Fruit fly (Drosophila melanogaster) whole organism, wandering third instar larva: ENCODE results near the gene CG11417.

Experiments
- CG9705 ChIP-seq: fragments of 200-800 bp; sonication (Bioruptor generic); optimal IDR thresholded peaks from 2 replicates; lab custom pipeline; 2018; ENCODE audit warnings: missing biosample characterization, mild to moderate bottlenecking, missing genetic modification characterization
- CrebA ChIP-seq: fragments of 200-800 bp; sonication (Bioruptor generic); optimal IDR thresholded peaks from 2 replicates; lab custom pipeline; 2016; ENCODE audit warnings: missing biosample characterization, mild to moderate bottlenecking, missing genetic modification characterization, borderline replicate concordance
- Dfd ChIP-seq: fragments of >200 bp; optimal IDR thresholded peaks from 2 replicates; lab custom pipeline; 2017; ENCODE audit warnings: missing biosample characterization, missing genetic modification characterization
- GATAd ChIP-seq: sonication (Bioruptor generic); optimal IDR thresholded peaks from 2 replicates; lab custom pipeline; 2016; ENCODE audit warnings: missing biosample characterization, missing genetic modification characterization
- HLH106 ChIP-seq: fragments of 200-800 bp; optimal IDR thresholded peaks from 3 replicates; lab custom pipeline; 2019; ENCODE audit warnings: missing biosample characterization, mild to moderate bottlenecking, missing genetic modification characterization, moderate library complexity
- Hr78 ChIP-seq: fragments of >200 bp; optimal IDR thresholded peaks from 2 replicates; lab custom pipeline; 2017; ENCODE audit warnings: missing biosample characterization, missing genetic modification characterization
- Mio ChIP-seq: sonication (Bioruptor generic); optimal IDR thresholded peaks from 2 replicates; lab custom pipeline; 2016; ENCODE audit warnings: missing biosample characterization, missing genetic modification characterization
- Myc ChIP-seq: fragments of >200 bp; optimal IDR thresholded peaks from 2 replicates; lab custom pipeline; 2017
- N ChIP-seq: fragments of >200 bp; optimal IDR thresholded peaks from 2 replicates; lab custom pipeline; 2018; ENCODE audit warnings: missing biosample characterization, missing external identifiers, missing genetic modification characterization
- OdsH ChIP-seq: fragments of 200-800 bp; sonication (Bioruptor generic); optimal IDR thresholded peaks from 2 replicates; lab custom pipeline; 2016; ENCODE audit warnings: missing biosample characterization, mild to moderate bottlenecking, missing genetic modification characterization
- Sp1 ChIP-seq: fragments of 200-800 bp; sonication (Bioruptor generic); optimal IDR thresholded peaks from 3 replicates; lab custom pipeline; 2019; ENCODE audit warnings: missing biosample characterization, mild to moderate bottlenecking, missing genetic modification characterization, moderate library complexity
- Vsx2 ChIP-seq: fragments of 200-300, 225-300 bp; sonication (Bioruptor generic); optimal IDR thresholded peaks from 2 replicates; lab custom pipeline; 2018; ENCODE audit warnings: missing biosample characterization, missing genetic modification characterization; ENCODE audit not compliant: partially characterized antibody
- br ChIP-seq: fragments of 200-800 bp; sonication (Bioruptor generic); optimal IDR thresholded peaks from 2 replicates; lab custom pipeline; 2016; ENCODE audit warnings: missing biosample characterization, missing genetic modification characterization
- dsf ChIP-seq: sonication (Bioruptor generic); optimal IDR thresholded peaks from 2 replicates; lab custom pipeline; 2016; ENCODE audit warnings: missing biosample characterization, missing genetic modification characterization, borderline replicate concordance
- ey ChIP-seq: fragments of 200-800 bp; sonication (Bioruptor generic); optimal IDR thresholded peaks from 2 replicates; lab custom pipeline; 2016; ENCODE audit warnings: missing biosample characterization, missing genetic modification characterization
- foxo ChIP-seq, 2 experiments: fragments of 200-800 bp; sonication (Bioruptor generic); optimal IDR thresholded peaks; 2 replicates in 1 of 2; 3 replicates in 1 of 2; lab custom pipeline; 2016 to 2017; ENCODE audit warnings: missing biosample characterization in 2 of 2, missing genetic modification characterization in 2 of 2
- fru ChIP-seq: fragments of 200-800 bp; sonication (Bioruptor generic); optimal IDR thresholded peaks from 3 replicates; lab custom pipeline; 2016; ENCODE audit warnings: missing biosample characterization, mild to moderate bottlenecking, missing genetic modification characterization
- h ChIP-seq: fragments of 200-800 bp; sonication (Bioruptor generic); optimal IDR thresholded peaks from 3 replicates; lab custom pipeline; 2016; ENCODE audit warnings: missing biosample characterization, mild to moderate bottlenecking, missing genetic modification characterization
- lola ChIP-seq: fragments of >200 bp; optimal IDR thresholded peaks from 2 replicates; lab custom pipeline; 2017; ENCODE audit warnings: missing biosample characterization, missing genetic modification characterization
- pan ChIP-seq: fragments of >200 bp; optimal IDR thresholded peaks from 2 replicates; lab custom pipeline; 2017
- psq ChIP-seq: fragments of 200-800 bp; sonication (Bioruptor generic); optimal IDR thresholded peaks from 3 replicates; lab custom pipeline; 2017; ENCODE audit warnings: missing biosample characterization, mild to moderate bottlenecking, missing genetic modification characterization, moderate library complexity
- rgr ChIP-seq: fragments of 200-800 bp; sonication (Bioruptor generic); optimal IDR thresholded peaks from 3 replicates; lab custom pipeline; 2016; ENCODE audit warnings: missing biosample characterization, mild to moderate bottlenecking, missing genetic modification characterization
- sage ChIP-seq: fragments of 200-800 bp; sonication (Bioruptor generic); optimal IDR thresholded peaks from 2 replicates; lab custom pipeline; 2016; ENCODE audit warnings: missing biosample characterization, mild to moderate bottlenecking, missing genetic modification characterization
- sv ChIP-seq: fragments of 200-800 bp; sonication (Bioruptor generic); optimal IDR thresholded peaks from 3 replicates; lab custom pipeline; 2016; ENCODE audit warnings: missing biosample characterization, missing genetic modification characterization
- tai ChIP-seq: sonication (Bioruptor generic); optimal IDR thresholded peaks from 2 replicates; lab custom pipeline; 2016; ENCODE audit warnings: missing biosample characterization, missing genetic modification characterization
- woc ChIP-seq: sonication (Bioruptor generic); optimal IDR thresholded peaks from 2 replicates; lab custom pipeline; 2016; ENCODE audit warnings: missing biosample characterization, mild to moderate bottlenecking, missing genetic modification characterization

Gene CG11417

DNA sequence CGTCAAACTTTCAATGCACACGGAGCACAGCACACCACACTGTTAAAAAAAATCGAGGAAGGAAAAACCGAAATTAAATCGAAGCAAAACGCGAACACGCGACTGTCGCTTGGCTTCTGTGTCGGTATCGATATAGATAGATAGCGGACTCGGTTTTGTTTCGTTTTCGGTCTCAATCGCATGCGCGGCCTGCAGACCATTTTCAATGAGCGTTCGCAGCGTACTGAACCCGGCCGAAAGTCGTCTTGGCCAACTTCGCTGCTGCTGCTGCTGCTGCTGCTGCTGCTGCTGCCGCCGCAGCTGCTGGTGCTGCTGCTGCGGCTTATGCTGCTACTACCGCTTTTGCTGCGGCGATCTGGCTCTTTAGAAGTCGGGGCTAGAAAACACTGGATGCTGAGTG lies 15.8 kb upstream of the CG11417 start:
- TF ChIP-seq CG9705 (GFP tag; lab: Kevin White, UChicago) = no peak
- TF ChIP-seq woc (GFP tag; lab: Kevin White, UChicago) = no peak
- TF ChIP-seq GATAd (GFP tag; lab: Kevin White, UChicago) = no peak

DNA sequence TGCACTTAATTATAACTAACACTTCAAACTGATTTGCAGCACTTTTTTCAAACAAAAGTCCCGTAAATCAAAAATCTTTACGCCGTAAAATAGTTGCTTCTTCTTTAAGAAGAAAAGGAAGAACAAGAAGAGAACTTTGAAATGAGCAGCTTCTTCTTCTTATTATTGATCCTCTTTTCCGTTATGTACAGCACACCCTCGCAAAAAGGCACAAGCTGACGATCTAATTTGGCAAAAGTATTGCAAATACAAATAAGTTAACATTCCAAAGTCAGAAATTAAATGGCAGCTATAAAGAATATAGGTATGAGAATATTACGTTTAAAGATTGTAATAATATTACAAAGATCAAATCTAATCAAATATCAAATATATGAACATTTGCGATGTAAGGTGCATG lies 12.3 kb upstream of the CG11417 start, which contains the start of gene CG11409:
Gene CG11409 (minus strand): TSS at position 60 of the 400 bp plus-strand sequence.
- TF ChIP-seq foxo (GFP tag; optimal IDR thresholded peaks at IDR 0.05; lab: Kevin White, UChicago) (peak in 1 of 2 experiments; percentile 23), N (GFP tag; lab: Kevin White, UChicago) (no peak)

DNA sequence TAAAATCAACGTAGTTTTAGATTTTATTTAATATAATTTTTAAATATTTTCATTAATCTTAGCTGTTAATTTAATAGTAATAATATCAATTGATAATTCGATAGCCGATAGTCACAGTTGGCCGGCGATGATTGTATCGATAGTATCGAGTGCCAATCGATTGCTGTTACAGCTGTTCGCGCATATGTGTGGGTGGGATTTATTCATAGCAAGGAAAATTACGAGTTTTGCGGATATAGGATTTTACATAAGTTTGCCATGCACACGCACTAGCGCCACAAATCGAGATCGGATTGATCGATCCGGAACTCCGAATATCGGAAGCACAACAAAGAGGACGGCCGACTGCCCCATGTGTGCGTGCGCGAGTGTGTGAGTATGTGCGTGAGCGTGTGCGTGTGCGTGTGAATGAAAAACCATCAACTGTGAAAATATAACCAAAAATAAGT lies 11.8 kb upstream of the CG11417 start, which contains the start of gene Naa30A:
Gene Naa30A (plus strand): TSS at position 163 of the 449 bp plus-strand sequence.
- TF ChIP-seq rgr (GFP tag; lab: Kevin White, UChicago) = peak; percentile 10
- TF ChIP-seq OdsH (GFP tag; lab: Kevin White, UChicago) = no peak
- TF ChIP-seq Myc (lab: Kevin White, UChicago) = no peak
- peak; percentile 25 for TF ChIP-seq psq (GFP tag; lab: Kevin White, UChicago)
- TF ChIP-seq h = peak; percentile 29
- no peak for TF ChIP-seq sage (GFP tag; lab: Kevin White, UChicago)
- no peak for TF ChIP-seq dsf (GFP tag; lab: Kevin White, UChicago)
- TF ChIP-seq Dfd (GFP tag; lab: Kevin White, UChicago) = no peak
- TF ChIP-seq br (GFP tag; lab: Kevin White, UChicago) = no peak
- peak; percentile 20 for TF ChIP-seq N (GFP tag; lab: Kevin White, UChicago)
- TF ChIP-seq lola (GFP tag; lab: Kevin White, UChicago) = no peak
- no peak for TF ChIP-seq CrebA (GFP tag; lab: Kevin White, UChicago)
- no peak for TF ChIP-seq Mio
- TF ChIP-seq pan = no peak
- TF ChIP-seq CG9705 (GFP tag; lab: Kevin White, UChicago) = no peak

DNA sequence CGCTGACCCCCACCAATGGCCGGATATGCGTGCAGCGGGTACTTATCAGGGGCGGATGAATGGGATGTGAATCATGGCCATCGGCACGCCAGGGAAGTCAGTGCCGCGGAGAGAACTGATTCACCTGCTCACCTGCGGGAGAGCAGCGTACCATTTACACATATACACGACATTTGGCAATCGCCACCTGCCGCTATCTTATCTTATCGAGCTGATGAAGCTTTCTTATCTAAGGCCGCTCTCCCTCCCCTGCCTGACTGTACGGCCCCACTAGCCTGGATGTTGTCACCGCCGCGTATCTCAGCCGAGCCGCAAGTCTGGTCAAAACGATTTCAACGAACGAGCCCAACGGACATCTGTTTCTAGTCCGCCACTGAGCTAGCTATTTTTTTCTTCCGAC lies 7.6 kb upstream of the CG11417 start, which contains the start of gene Tsp2A:
Gene Tsp2A (plus strand): TSS at position 298 of the 400 bp plus-strand sequence.
- TF ChIP-seq OdsH (GFP tag; lab: Kevin White, UChicago) = no peak
- peak; percentile 37 for TF ChIP-seq h

DNA sequence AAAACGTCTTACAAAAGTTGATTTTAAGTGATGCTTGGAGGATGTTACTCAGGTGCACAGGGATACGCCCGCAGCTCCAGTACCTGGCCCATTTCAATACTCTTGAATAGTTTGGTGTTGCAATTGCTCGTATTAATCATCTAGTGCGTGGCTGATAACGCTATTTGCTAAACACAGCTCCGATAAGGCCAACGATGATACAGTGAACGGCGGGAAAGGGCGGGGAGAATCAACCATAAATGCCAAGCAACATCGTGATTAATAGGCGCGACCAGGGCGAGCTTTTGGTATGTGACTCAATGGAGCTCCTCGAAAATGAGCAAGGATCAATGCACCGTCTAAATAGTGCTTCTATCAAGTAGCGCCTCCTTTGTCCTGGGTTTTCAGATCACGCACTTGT lies 7.0 kb upstream of the CG11417 start:
- no peak for TF ChIP-seq Hr78 (GFP tag; lab: Kevin White, UChicago)
- no peak for TF ChIP-seq psq (GFP tag; lab: Kevin White, UChicago)
- no peak for TF ChIP-seq HLH106
- TF ChIP-seq, all 38 proteins: peak for 0

DNA sequence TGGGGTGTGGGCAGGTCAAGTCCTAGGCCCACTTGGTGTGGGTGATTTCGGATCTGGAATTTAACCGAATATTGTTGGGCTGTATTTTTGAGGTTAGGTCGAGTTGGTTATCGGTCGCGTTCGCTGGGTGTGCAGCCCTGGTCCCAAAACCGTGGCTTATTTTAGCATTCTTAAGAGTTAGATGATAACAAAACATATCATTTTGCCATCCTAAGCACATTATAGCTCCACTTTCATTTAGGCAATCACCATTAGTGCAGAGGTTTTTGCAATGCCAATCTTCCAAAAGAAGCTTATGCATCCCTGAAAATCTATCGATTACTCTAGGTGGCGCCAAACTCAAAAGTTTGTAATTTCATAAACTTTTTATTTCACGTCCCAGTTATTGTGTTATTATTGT lies 4.6 kb upstream of the CG11417 start, which contains the start of gene MTPAP:
Gene MTPAP (minus strand): TSS at position 103 of the 400 bp plus-strand sequence.
- peak; percentile 11 for TF ChIP-seq Sp1 (GFP tag; lab: Kevin White, UChicago)
- no peak for TF ChIP-seq sv (GFP tag; lab: Kevin White, UChicago)
- TF ChIP-seq Myc (lab: Kevin White, UChicago) = peak; percentile 51
- peak; percentile 5 for TF ChIP-seq HLH106
- TF ChIP-seq OdsH (GFP tag; lab: Kevin White, UChicago) = no peak
- TF ChIP-seq h = peak; percentile 9

DNA sequence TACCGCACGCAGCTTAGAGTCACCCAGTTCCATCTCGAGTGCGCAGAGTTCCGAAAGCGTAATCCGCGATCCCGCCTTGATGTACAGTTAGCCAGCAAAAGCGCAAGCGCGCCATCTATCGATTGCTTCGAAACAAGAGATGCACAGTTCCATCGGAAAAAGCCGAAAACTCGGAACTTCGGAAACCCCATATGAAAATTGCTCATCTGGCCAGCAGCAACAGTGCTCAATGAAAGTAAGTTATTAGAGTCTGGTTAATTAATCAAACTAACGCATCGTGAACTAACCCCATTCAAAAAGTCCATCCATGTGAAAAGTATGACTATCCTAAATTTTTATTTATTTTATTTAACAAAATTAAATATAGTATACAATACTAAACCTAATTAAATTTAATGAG lies 3.7 kb downstream of the CG11417 start, which contains the start of gene png:
Gene png (minus strand): TSS at position 101 of the 400 bp plus-strand sequence.
- TF ChIP-seq Vsx2 (GFP tag; lab: Kevin White, UChicago) (no peak), tai (GFP tag; lab: Kevin White, UChicago) (no peak), Dfd (GFP tag; lab: Kevin White, UChicago) (no peak), psq (GFP tag; lab: Kevin White, UChicago) (no peak), ey (GFP tag; lab: Kevin White, UChicago) (no peak), Mio (no peak), fru (GFP tag; lab: Kevin White, UChicago) (no peak), Sp1 (GFP tag; lab: Kevin White, UChicago) (no peak), woc (GFP tag; lab: Kevin White, UChicago) (no peak), foxo (GFP tag; optimal IDR thresholded peaks at IDR 0.05; lab: Kevin White, UChicago) (no peak)
